Worm (Caenorhabditis elegans) whole organism, L4/young adult: ENCODE measurements around the gene fbxa-192.

Experiments used
- W03F9.2 ChIP-seq: fragments of 150-350 bp; optimal IDR thresholded peaks from 2 replicates; lab custom pipeline; 2014; ENCODE audit warnings: missing biosample characterization, missing genetic modification characterization
- him-1 ChIP-seq: sonication (generic microtip); optimal IDR thresholded peaks from 2 replicates; lab custom pipeline; 2016; ENCODE audit warnings: missing genotype, missing genetic modification reagents, missing genetic modification characterization, missing compliant biosample characterization

ce11 chrV:17628566-17628965 is 21.8 kb downstream of the fbxa-192 start, which contains the start of gene F57G4.10:
- TF ChIP-seq W03F9.2 (tag; lab: Kevin White, UChicago) (no peak), him-1 (no peak)
